Fruit fly (Drosophila melanogaster): ENCODE results near the gene CG4080.
A peak's percentile ranks its signal among the peaks of the same experiment; 100 is the strongest.

CG4080 gene

dm6 chr3L:9423757-9424527 lies 24.9 kb upstream of the CG4080 start (continued):
- TF ChIP-seq Hr78 (GFP tag; optimal IDR thresholded peaks at IDR 0.05) (no peak), ato (GFP tag; IDR thresholded peaks at IDR 0.05; ENCODE audit: partially characterized antibody) (no peak), Side (GFP tag; optimal IDR thresholded peaks at IDR 0.05) (no peak), sd (tag; optimal IDR thresholded peaks at IDR 0.05) (no peak), HLH54F (GFP tag; optimal IDR thresholded peaks at IDR 0.05) (no peak), Pdp1 (GFP tag; optimal IDR thresholded peaks at IDR 0.05) (peak in 1 of 2 experiments; percentile 99), CG10959 (GFP tag; IDR thresholded peaks at IDR 0.05) (no peak), grn (GFP tag; optimal IDR thresholded peaks at IDR 0.05) (peak; percentile 85), scrt (GFP tag; optimal IDR thresholded peaks at IDR 0.05) (no peak), stwl (tag; optimal IDR thresholded peaks at IDR 0.05) (no peak), prd (optimal IDR thresholded peaks at IDR 0.05) (no peak), prd (GFP tag; IDR thresholded peaks at IDR 0.05) (0 out of 3 replicates have a peak, but pooled peaks have one; percentile 19), jigr1 (GFP tag; IDR thresholded peaks at IDR 0.05) (no peak), CG6813 (GFP tag; optimal IDR thresholded peaks at IDR 0.05) (no peak), peb (GFP tag; IDR thresholded peaks at IDR 0.05) (no peak), pnt (GFP tag; optimal IDR thresholded peaks at IDR 0.05) (no peak), CG5180 (GFP tag; optimal IDR thresholded peaks at IDR 0.05) (no peak), Meics (GFP tag; optimal IDR thresholded peaks at IDR 0.05) (no peak), CG16813 (GFP tag; IDR thresholded peaks at IDR 0.05; ENCODE audit: partially characterized antibody) (no peak), CG6791 (GFP tag; IDR thresholded peaks at IDR 0.05; ENCODE audit: partially characterized antibody) (no peak), dmrt99B (tag; optimal IDR thresholded peaks at IDR 0.05) (no peak), CG15073 (GFP tag; optimal IDR thresholded peaks at IDR 0.05) (no peak), dysf (GFP tag; IDR thresholded peaks at IDR 0.05) (no peak), CG1792 (GFP tag; optimal IDR thresholded peaks at IDR 0.05) (no peak), YL-1 (GFP tag; optimal IDR thresholded peaks at IDR 0.05) (no peak), maf-S (GFP tag; optimal IDR thresholded peaks at IDR 0.05) (no peak), Dbx (GFP tag; IDR thresholded peaks at IDR 0.05) (peak; percentile 9; the same call in 1 of the 3 replicates), Bdp1 (GFP tag; optimal IDR thresholded peaks at IDR 0.05) (no peak), CG8281 (tag; optimal IDR thresholded peaks at IDR 0.05) (no peak), CG4730 (GFP tag; IDR thresholded peaks at IDR 0.05) (no peak), Optix (GFP tag; IDR thresholded peaks at IDR 0.05) (no peak), cg (GFP tag; optimal IDR thresholded peaks at IDR 0.05) (no peak), CG11560 (tag; IDR thresholded peaks at IDR 0.05) (no peak), CG16815 (GFP tag; optimal IDR thresholded peaks at IDR 0.05) (no peak), Eip74EF (GFP tag; optimal IDR thresholded peaks at IDR 0.05) (no peak), Jarid2 (GFP tag; optimal IDR thresholded peaks at IDR 0.05) (no peak), aop (GFP tag; IDR thresholded peaks at IDR 0.05) (no peak), CG12659 (GFP tag; optimal IDR thresholded peaks at IDR 0.05) (no peak), gt (GFP tag; IDR thresholded peaks at IDR 0.05) (no peak), CG9932 (GFP tag; IDR thresholded peaks at IDR 0.05) (no peak), bab2 (GFP tag; optimal IDR thresholded peaks at IDR 0.05) (no peak), CG12219 (GFP tag; optimal IDR thresholded peaks at IDR 0.05) (no peak), CG7963 (GFP tag; IDR thresholded peaks at IDR 0.05; ENCODE audit: partially characterized antibody) (no peak), CG10209 (GFP tag; optimal IDR thresholded peaks at IDR 0.05) (no peak), lmd (GFP tag; IDR thresholded peaks at IDR 0.05) (no peak), eve (GFP tag; optimal IDR thresholded peaks at IDR 0.05) (no peak), CG3847 (GFP tag; IDR thresholded peaks at IDR 0.05) (no peak), CG17385 (GFP tag; optimal IDR thresholded peaks at IDR 0.05) (no peak), NC2β (GFP tag; optimal IDR thresholded peaks at IDR 0.05) (no peak)

Data from whole organism, embryonic.